Worm (Caenorhabditis elegans): ENCODE data around the gene ncs-6.

ncs-6 gene

DNA sequence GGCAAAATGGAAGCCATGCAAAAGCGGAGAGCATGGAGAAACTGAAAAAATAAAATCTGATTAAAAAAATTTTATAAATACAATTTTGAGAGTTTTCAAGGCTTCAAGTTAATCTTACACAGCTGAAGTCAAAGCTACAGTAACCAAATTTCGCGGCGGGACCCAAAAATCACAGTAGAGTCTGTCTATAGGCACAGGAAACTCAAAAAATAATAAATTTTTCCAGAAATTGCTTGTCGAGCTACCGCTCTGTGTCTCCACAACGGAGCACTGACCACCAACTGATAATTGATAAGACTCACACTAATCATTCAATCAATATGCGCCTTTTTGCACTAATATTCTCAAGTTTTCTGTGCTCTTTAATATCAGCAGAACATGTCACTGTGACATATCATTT lies 22.0 kb upstream of the ncs-6 start, which contains the start of gene W10G11.19:
Gene W10G11.19 (plus strand): TSS at position 301 of the 400 bp plus-strand sequence.
- TF ChIP-seq dao-5 (tag; optimal IDR thresholded peaks at IDR 0.05) (no peak), him-1 (tag; optimal IDR thresholded peaks at IDR 0.05) (no peak), W03F9.2 (tag; optimal IDR thresholded peaks at IDR 0.05) (no peak)

DNA sequence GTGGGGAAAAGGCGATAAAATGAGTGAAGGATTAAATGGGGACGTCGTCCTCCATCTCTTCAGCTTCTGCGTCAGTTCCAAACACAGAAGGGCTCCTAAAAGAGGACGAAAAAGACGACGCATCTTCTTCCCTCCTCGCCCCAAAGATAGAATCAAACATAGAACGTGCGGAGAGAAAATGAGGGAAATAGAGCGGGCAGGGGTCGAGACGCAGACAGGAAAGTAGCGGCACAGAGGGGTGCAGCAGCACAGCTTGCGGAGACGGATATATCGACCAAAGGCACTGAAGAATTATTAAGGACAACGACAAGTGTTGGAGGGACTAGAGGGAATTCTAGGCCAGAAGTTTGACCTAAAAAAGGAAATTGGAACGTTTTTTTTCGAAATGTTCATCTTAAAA lies 19.0 kb upstream of the ncs-6 start:
- TF ChIP-seq dao-5 (tag; optimal IDR thresholded peaks at IDR 0.05): no peak
- TF ChIP-seq him-1 (tag; optimal IDR thresholded peaks at IDR 0.05): peak; percentile 3

DNA sequence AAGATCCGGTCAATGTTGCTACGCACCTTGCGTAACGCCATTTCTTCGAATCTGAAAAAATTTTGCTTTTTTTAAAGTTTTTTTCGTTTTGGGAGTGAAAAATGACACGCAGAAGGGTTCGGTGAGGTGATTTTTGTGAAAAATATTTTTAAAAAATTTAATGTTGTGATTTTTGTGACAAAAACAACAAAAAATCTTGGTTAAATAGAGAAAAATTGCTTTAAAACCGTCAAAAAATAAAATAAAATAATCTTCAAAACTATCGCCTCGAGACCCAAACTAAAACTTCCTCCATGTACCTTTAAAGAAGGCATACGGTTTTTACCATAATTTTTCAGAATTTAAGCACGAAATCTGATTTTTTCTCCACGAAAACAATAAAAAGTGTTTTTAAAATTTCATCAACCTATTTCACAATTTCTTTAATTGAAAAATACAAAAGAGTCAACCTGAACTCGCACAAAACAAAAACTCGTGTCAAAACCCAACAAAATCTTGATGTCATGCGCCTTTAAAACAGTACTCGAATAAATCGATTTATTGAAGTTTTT lies 18.1 kb upstream of the ncs-6 start, which contains the start of gene apd-3:
Gene apd-3 (minus strand): TSS at position 51 of the 551 bp plus-strand sequence.
- TF ChIP-seq W03F9.2 (tag; optimal IDR thresholded peaks at IDR 0.05): no peak
- TF ChIP-seq dao-5 (tag; optimal IDR thresholded peaks at IDR 0.05): no peak
- TF ChIP-seq him-1 (tag; optimal IDR thresholded peaks at IDR 0.05): no peak

- TF ChIP-seq dao-5 (tag; optimal IDR thresholded peaks at IDR 0.05) (no peak), him-1 (tag; optimal IDR thresholded peaks at IDR 0.05) (no peak), W03F9.2 (tag; optimal IDR thresholded peaks at IDR 0.05) (no peak)
Measured at ce11 chrII:3540151-3540550, 11.8 kb upstream of the ncs-6 start.

DNA sequence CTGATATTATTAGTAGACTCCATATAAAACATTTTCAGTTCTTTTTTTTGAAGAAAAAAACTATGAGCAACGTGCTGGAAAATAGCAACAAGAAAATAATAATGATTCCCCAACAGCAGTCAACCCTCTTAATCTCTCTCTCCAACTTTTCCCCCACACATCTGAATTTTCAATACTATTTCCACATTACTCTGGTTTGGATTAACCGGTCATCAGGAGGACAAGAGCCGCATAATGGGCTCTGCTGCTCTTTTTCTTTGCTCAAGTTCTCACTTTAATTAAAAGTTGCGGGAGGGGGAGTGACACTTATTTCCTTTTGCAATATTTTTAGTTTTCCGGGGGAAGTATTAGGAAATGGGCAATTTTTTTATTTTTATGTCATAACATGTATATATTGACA lies 856 bp downstream of the ncs-6 start:
- TF ChIP-seq him-1 (tag; optimal IDR thresholded peaks at IDR 0.05) (no peak), dao-5 (tag; optimal IDR thresholded peaks at IDR 0.05) (no peak), W03F9.2 (tag; optimal IDR thresholded peaks at IDR 0.05) (no peak)

- TF ChIP-seq dao-5 (tag; optimal IDR thresholded peaks at IDR 0.05): no peak
- TF ChIP-seq W03F9.2 (tag; optimal IDR thresholded peaks at IDR 0.05): no peak
- TF ChIP-seq him-1 (tag; optimal IDR thresholded peaks at IDR 0.05): no peak
Measured at ce11 chrII:3524097-3524496, 4.2 kb downstream of the ncs-6 start, which contains the start of gene col-72. Gene col-72 (minus strand): TSS chrII:3524197.

- TF ChIP-seq him-1 (tag; optimal IDR thresholded peaks at IDR 0.05) (peak; percentile 51), W03F9.2 (tag; optimal IDR thresholded peaks at IDR 0.05) (peak; percentile 10)
Measured at ce11 chrII:3523547-3523946, 4.8 kb downstream of the ncs-6 start.

ce11 chrII:3520988-3521850 lies 7.1 kb downstream of the ncs-6 start, which contains the start of gene W09G10.9:
Gene W09G10.9 (plus strand): TSS chrII:3521800.
- no peak for TF ChIP-seq dao-5 (tag; optimal IDR thresholded peaks at IDR 0.05)
- TF ChIP-seq W03F9.2 (tag; optimal IDR thresholded peaks at IDR 0.05): no peak
- no peak for TF ChIP-seq him-1 (tag; optimal IDR thresholded peaks at IDR 0.05)

- TF ChIP-seq W03F9.2 (tag; optimal IDR thresholded peaks at IDR 0.05) (peak; percentile 41), dao-5 (tag; optimal IDR thresholded peaks at IDR 0.05) (peak; percentile 15), him-1 (tag; optimal IDR thresholded peaks at IDR 0.05) (peak; percentile 79)
Measured at ce11 chrII:3518961-3519544, 9.3 kb downstream of the ncs-6 start, which contains the start of gene clec-126. Gene clec-126 (plus strand): TSS chrII:3519494.

ce11 chrII:3516175-3516574 lies 12.1 kb downstream of the ncs-6 start:
- TF ChIP-seq dao-5 (tag; optimal IDR thresholded peaks at IDR 0.05): no peak
- TF ChIP-seq W03F9.2 (tag; optimal IDR thresholded peaks at IDR 0.05): no peak
- TF ChIP-seq him-1 (tag; optimal IDR thresholded peaks at IDR 0.05): no peak

DNA sequence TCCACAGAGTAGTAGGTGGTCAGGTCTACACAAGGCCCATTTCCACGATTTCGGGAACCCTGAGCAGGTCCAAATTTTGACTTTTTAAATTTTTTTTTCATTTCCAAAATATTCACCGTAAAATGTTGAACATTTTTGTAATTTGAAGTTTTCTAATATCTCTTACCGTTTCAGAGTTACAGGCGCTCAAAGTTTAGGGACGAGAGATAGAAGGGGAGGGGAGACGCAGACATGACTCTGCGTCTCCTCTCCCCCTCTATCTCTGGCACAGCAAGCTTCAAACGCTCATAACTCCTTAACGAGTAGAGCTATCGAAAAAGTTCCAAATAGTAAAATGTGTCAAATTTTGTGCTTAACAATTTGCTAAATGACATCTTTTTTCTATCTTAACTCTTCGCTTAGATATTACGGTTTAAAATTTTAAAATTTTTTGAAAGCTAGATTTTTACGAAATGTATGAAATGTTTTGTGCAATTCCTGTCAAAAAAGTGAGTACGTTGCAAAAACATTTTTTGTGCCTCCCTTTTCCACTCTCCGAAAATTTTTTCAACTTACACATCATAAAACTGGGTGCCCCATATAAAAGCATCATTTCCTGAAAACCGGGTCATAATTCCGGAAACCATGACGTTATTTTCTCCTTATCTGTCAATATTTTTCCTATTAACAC lies 12.8 kb downstream of the ncs-6 start, which contains the start of the genes Y49F6B.14 and clec-125:
Gene Y49F6B.14 (minus strand): TSS at position 101 of the 670 bp plus-strand sequence.
Gene clec-125 (plus strand): TSS at position 620 of the 670 bp plus-strand sequence.
- TF ChIP-seq W03F9.2 (tag; optimal IDR thresholded peaks at IDR 0.05) (no peak), him-1 (tag; optimal IDR thresholded peaks at IDR 0.05) (no peak), dao-5 (tag; optimal IDR thresholded peaks at IDR 0.05) (no peak)

DNA sequence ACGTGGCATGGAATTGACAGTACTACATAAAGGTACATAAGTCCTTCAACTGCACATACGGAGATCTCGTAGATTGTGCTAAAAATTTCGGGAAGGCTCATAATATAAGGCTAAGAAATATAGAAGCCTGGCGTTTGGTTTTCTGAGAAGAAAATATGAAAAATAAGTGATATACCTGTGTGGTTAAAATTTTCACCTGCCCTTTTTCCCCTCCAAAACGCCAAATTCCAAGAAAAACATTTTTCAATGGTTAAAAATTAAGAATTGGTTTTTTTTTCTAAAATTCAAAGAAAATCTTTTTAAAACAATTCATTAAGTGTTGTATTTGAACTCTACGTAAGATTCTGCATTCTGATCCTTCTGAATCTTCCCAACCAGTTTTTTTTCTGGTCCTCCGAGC lies 13.7 kb downstream of the ncs-6 start, which contains the start of gene srz-5:
Gene srz-5 (minus strand): TSS at position 101 of the 400 bp plus-strand sequence.
- TF ChIP-seq him-1 (tag; optimal IDR thresholded peaks at IDR 0.05): no peak
- no peak for TF ChIP-seq dao-5 (tag; optimal IDR thresholded peaks at IDR 0.05)
- no peak for TF ChIP-seq W03F9.2 (tag; optimal IDR thresholded peaks at IDR 0.05)

DNA sequence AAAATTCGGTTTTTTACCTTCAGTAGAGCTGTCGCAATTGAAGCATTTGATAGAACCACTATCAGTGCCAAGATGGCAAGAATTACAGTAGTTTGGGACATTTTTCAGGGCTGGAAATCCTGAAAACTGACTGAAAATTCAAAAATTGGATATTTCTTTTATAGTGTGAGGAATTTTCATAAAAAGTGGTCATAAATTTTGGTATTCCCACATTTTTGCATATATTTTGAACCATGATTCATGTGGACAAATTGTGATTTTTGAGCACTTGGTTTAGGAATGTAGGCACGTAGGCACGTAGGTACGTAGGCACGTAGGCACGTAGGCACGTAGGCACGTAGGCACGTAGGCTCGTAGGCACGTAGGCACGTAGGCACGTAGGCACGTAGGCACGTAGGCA lies 16.1 kb downstream of the ncs-6 start, which contains the start of gene Y49F6B.19:
Gene Y49F6B.19 (minus strand): TSS at position 101 of the 400 bp plus-strand sequence.
- TF ChIP-seq dao-5 (tag; optimal IDR thresholded peaks at IDR 0.05) (no peak), W03F9.2 (tag; optimal IDR thresholded peaks at IDR 0.05) (no peak), him-1 (tag; optimal IDR thresholded peaks at IDR 0.05) (no peak)

All from whole organism, L4/young adult.